Fruit fly (Drosophila melanogaster): Measurements from ENCODE around the gene CG1738.
A peak's percentile ranks its signal among the peaks of the same experiment; 100 is the strongest.

dm6 chrX:11370792-11371191 lies 21.9 kb downstream of the CG1738 start:
- TF ChIP-seq pad (GFP tag; optimal IDR thresholded peaks at IDR 0.05) (no peak), ovo (GFP tag; optimal IDR thresholded peaks at IDR 0.05) (no peak), CG11617 (GFP tag; optimal IDR thresholded peaks at IDR 0.05) (no peak), cic (GFP tag; optimal IDR thresholded peaks at IDR 0.05) (no peak), toe (GFP tag; optimal IDR thresholded peaks at IDR 0.05) (no peak), kay (GFP tag; ENCODE audit: borderline replicate concordance) (no peak), CG1620 (GFP tag; optimal IDR thresholded peaks at IDR 0.05) (no peak), Mnt (GFP tag; optimal IDR thresholded peaks at IDR 0.05) (no peak), CG7045 (GFP tag; optimal IDR thresholded peaks at IDR 0.05) (peak; percentile 22), bab1 (GFP tag; optimal IDR thresholded peaks at IDR 0.05) (no peak), CG33017 (tag; optimal IDR thresholded peaks at IDR 0.05) (peak; percentile 33), cnc (optimal IDR thresholded peaks at IDR 0.05) (no peak), Crg-1 (GFP tag; optimal IDR thresholded peaks at IDR 0.05) (no peak)
